Fruit fly (Drosophila melanogaster): ENCODE results near the gene Hus1-like.
A peak's percentile ranks its signal among the peaks of the same experiment; 100 is the strongest.

Gene Hus1-like

dm6 chr3R:4804126-4804649 lies 7.7 kb downstream of the Hus1-like start (continued):
- TF ChIP-seq cg (GFP tag; optimal IDR thresholded peaks at IDR 0.05) = peak; percentile 86
- TF ChIP-seq ato (GFP tag; IDR thresholded peaks at IDR 0.05; ENCODE audit: partially characterized antibody) = no peak
- TF ChIP-seq amos (GFP tag; IDR thresholded peaks at IDR 0.05; ENCODE audit: partially characterized antibody) = 0 out of 2 replicates have a peak, but pooled peaks have one; percentile 12
- TF ChIP-seq CG4282 (GFP tag; optimal IDR thresholded peaks at IDR 0.05) = no peak
- TF ChIP-seq CG7357 (GFP tag; IDR thresholded peaks at IDR 0.05) = 0 out of 3 replicates have a peak, but pooled peaks have one; percentile 17
- TF ChIP-seq tx (GFP tag; optimal IDR thresholded peaks at IDR 0.05) = no peak
- TF ChIP-seq dimm (GFP tag; IDR thresholded peaks at IDR 0.05) = no peak
- no peak for TF ChIP-seq PHDP (tag; optimal IDR thresholded peaks at IDR 0.05)
- TF ChIP-seq repo (GFP tag; optimal IDR thresholded peaks at IDR 0.05) = no peak
- peak; percentile 29 for TF ChIP-seq dmrt99B (tag; optimal IDR thresholded peaks at IDR 0.05)
- TF ChIP-seq CG11696 (GFP tag; IDR thresholded peaks at IDR 0.05) = no peak
- no peak for TF ChIP-seq hth (optimal IDR thresholded peaks at IDR 0.05)
- no peak for TF ChIP-seq her (GFP tag; optimal IDR thresholded peaks at IDR 0.05)
- TF ChIP-seq CG10543 (GFP tag; optimal IDR thresholded peaks at IDR 0.05) = peak; percentile 3
- 0 out of 2 replicates have a peak, but pooled peaks have one; percentile 6 for TF ChIP-seq Rx (GFP tag; IDR thresholded peaks at IDR 0.05)
- no peak for TF ChIP-seq hkb (optimal IDR thresholded peaks at IDR 0.05)
- no peak for TF ChIP-seq hkb (GFP tag; IDR thresholded peaks at IDR 0.05)
- no peak for TF ChIP-seq cwo (GFP tag; optimal IDR thresholded peaks at IDR 0.05)
- peak; percentile 41 for TF ChIP-seq lmd (GFP tag; IDR thresholded peaks at IDR 0.05)
- TF ChIP-seq CG1792 (GFP tag; optimal IDR thresholded peaks at IDR 0.05) = no peak
- no peak for TF ChIP-seq cad (GFP tag; optimal IDR thresholded peaks at IDR 0.05)
- TF ChIP-seq CG6175 (GFP tag; IDR thresholded peaks at IDR 0.05) = peak; percentile 91
- TF ChIP-seq chinmo (GFP tag; IDR thresholded peaks at IDR 0.05; ENCODE audit: partially characterized antibody) = peak; percentile 92; the same call in 3 of the 4 replicates
- TF ChIP-seq org-1 (GFP tag; optimal IDR thresholded peaks at IDR 0.05) = no peak
- TF ChIP-seq Hey (tag; optimal IDR thresholded peaks at IDR 0.05) = no peak
- TF ChIP-seq Neu2 (GFP tag; optimal IDR thresholded peaks at IDR 0.05; ENCODE audit: borderline replicate concordance) = no peak
- peak; percentile 42 for TF ChIP-seq grau (tag; optimal IDR thresholded peaks at IDR 0.05)
- TF ChIP-seq ttk (GFP tag; IDR thresholded peaks at IDR 0.05) = 0 out of 2 replicates have a peak, but pooled peaks have one; percentile 12
- peak; percentile 65 for TF ChIP-seq row (GFP tag; IDR thresholded peaks at IDR 0.05)
- TF ChIP-seq CG30403 (GFP tag; optimal IDR thresholded peaks at IDR 0.05) = peak; percentile 21
- no peak for TF ChIP-seq Mad (GFP tag; optimal IDR thresholded peaks at IDR 0.05)
- TF ChIP-seq jing (GFP tag; optimal IDR thresholded peaks at IDR 0.05) = no peak
- no peak for TF ChIP-seq CG10462 (GFP tag; optimal IDR thresholded peaks at IDR 0.05)
- peak; percentile 8 for TF ChIP-seq abd-A (tag; optimal IDR thresholded peaks at IDR 0.05)
- no peak for TF ChIP-seq az2 (GFP tag; optimal IDR thresholded peaks at IDR 0.05)
- no peak for TF ChIP-seq Bgb (GFP tag; IDR thresholded peaks at IDR 0.05; ENCODE audit: partially characterized antibody)
- no peak for TF ChIP-seq NFAT (GFP tag; IDR thresholded peaks at IDR 0.05)
- TF ChIP-seq ham (GFP tag; IDR thresholded peaks at IDR 0.05) = no peak
- TF ChIP-seq lbe (GFP tag; optimal IDR thresholded peaks at IDR 0.05) = no peak
- no peak for TF ChIP-seq sim (GFP tag; IDR thresholded peaks at IDR 0.05)
- TF ChIP-seq nom (GFP tag; optimal IDR thresholded peaks at IDR 0.05) = no peak
- peak; percentile 85 for TF ChIP-seq twi (tag; optimal IDR thresholded peaks at IDR 0.05)
- no peak for TF ChIP-seq CG4404 (GFP tag; IDR thresholded peaks at IDR 0.05)
- TF ChIP-seq ro (GFP tag; IDR thresholded peaks at IDR 0.05) = no peak
- TF ChIP-seq CG7745 (tag; optimal IDR thresholded peaks at IDR 0.05) = no peak
- TF ChIP-seq CG7963 (GFP tag; IDR thresholded peaks at IDR 0.05; ENCODE audit: partially characterized antibody) = no peak
- TF ChIP-seq sc (optimal IDR thresholded peaks at IDR 0.05) = no peak
- no peak for TF ChIP-seq sc (GFP tag; optimal IDR thresholded peaks at IDR 0.05)
- no peak for TF ChIP-seq CG11504 (tag; optimal IDR thresholded peaks at IDR 0.05)
- no peak for TF ChIP-seq MBD-R2 (GFP tag; IDR thresholded peaks at IDR 0.05)
- no peak for TF ChIP-seq ind (GFP tag; optimal IDR thresholded peaks at IDR 0.05)
- no peak for TF ChIP-seq salm (tag; optimal IDR thresholded peaks at IDR 0.05)
